Fruit fly (Drosophila melanogaster) whole organism, embryonic: Measurements from ENCODE around the gene dsd.

ENCODE experiments used
- Bdp1 ChIP-seq: fragments of 200-800 bp; sonication (Bioruptor generic); optimal IDR thresholded peaks from 3 replicates; lab custom pipeline; 2016; ENCODE audit warnings: missing biosample characterization, missing genetic modification characterization
- CG10147 ChIP-seq: fragments of 200-800 bp; sonication (Bioruptor generic); optimal IDR thresholded peaks from 2 replicates; lab custom pipeline; 2019; ENCODE audit warnings: missing biosample characterization, mild to moderate bottlenecking, missing genetic modification characterization, moderate library complexity
- CG10431 ChIP-seq: fragments of 200-800 bp; sonication (Bioruptor generic); optimal IDR thresholded peaks from 3 replicates; lab custom pipeline; 2018; ENCODE audit warnings: missing biosample characterization, mild to moderate bottlenecking, missing genetic modification characterization
- CG1233 ChIP-seq: fragments of 200-800 bp; sonication (Bioruptor generic); optimal IDR thresholded peaks from 4 replicates; lab custom pipeline; 2018; ENCODE audit warnings: missing biosample characterization, mild to moderate bottlenecking, missing genetic modification characterization
- CG13296 ChIP-seq: fragments of 200-800 bp; sonication (Bioruptor generic); optimal IDR thresholded peaks from 3 replicates; lab custom pipeline; 2018; ENCODE audit warnings: missing biosample characterization, mild to moderate bottlenecking, missing genetic modification characterization
- CG13894 ChIP-seq: fragments of 200-800 bp; sonication (Bioruptor generic); optimal IDR thresholded peaks from 3 replicates; lab custom pipeline; 2018; ENCODE audit warnings: missing biosample characterization, mild to moderate bottlenecking, missing genetic modification characterization, moderate library complexity
- CG15011 ChIP-seq: fragments of 200-800 bp; sonication (Bioruptor generic); optimal IDR thresholded peaks from 3 replicates; lab custom pipeline; 2018; ENCODE audit warnings: missing biosample characterization, mild to moderate bottlenecking, missing genetic modification characterization
- CG1529 ChIP-seq: fragments of 200-800 bp; sonication (Bioruptor generic); optimal IDR thresholded peaks from 3 replicates; lab custom pipeline; 2018; ENCODE audit warnings: missing biosample characterization, missing genetic modification characterization
- CG17802 ChIP-seq: fragments of 200-800 bp; sonication (Bioruptor generic); optimal IDR thresholded peaks from 2 replicates; lab custom pipeline; 2018; ENCODE audit warnings: missing biosample characterization, mild to moderate bottlenecking, missing genetic modification characterization, moderate library complexity
- CG18619 ChIP-seq: fragments of 200-800 bp; sonication (Bioruptor generic); optimal IDR thresholded peaks from 3 replicates; lab custom pipeline; 2017; ENCODE audit warnings: missing biosample characterization, mild to moderate bottlenecking, missing genetic modification characterization
- CG18764 ChIP-seq: fragments of 200-800 bp; sonication (Bioruptor generic); optimal IDR thresholded peaks from 3 replicates; lab custom pipeline; 2016; ENCODE audit warnings: missing biosample characterization, missing genetic modification characterization
- CG2202 ChIP-seq: fragments of 200-800 bp; sonication (Bioruptor generic); optimal IDR thresholded peaks from 2 replicates; lab custom pipeline; 2018; ENCODE audit warnings: missing biosample characterization, mild to moderate bottlenecking, missing genetic modification characterization
- CG2875 ChIP-seq: fragments of 200-800 bp; sonication (Bioruptor generic); optimal IDR thresholded peaks from 2 replicates; lab custom pipeline; 2017; ENCODE audit warnings: missing biosample characterization, mild to moderate bottlenecking, missing genetic modification characterization, missing genetic modification reagents
- CG4282 ChIP-seq: fragments of 200-800 bp; sonication (Bioruptor generic); optimal IDR thresholded peaks from 2 replicates; lab custom pipeline; 2016; ENCODE audit warnings: missing biosample characterization, missing genetic modification characterization
- CG4617 ChIP-seq: fragments of 200-800 bp; sonication (Bioruptor generic); optimal IDR thresholded peaks from 3 replicates; lab custom pipeline; 2016; ENCODE audit warnings: missing biosample characterization, missing genetic modification characterization, borderline replicate concordance
- CG4854 ChIP-seq: fragments of 200-800 bp; sonication (Bioruptor generic); optimal IDR thresholded peaks from 2 replicates; lab custom pipeline; 2016; ENCODE audit warnings: missing biosample characterization, missing genetic modification characterization, inconsistent platforms
- CG6272 ChIP-seq: fragments of 200-800 bp; sonication (Bioruptor generic); IDR thresholded peaks from 2 replicates; pipeline ENCODE4 v1.3.6; 2022; ENCODE audit warnings: missing biosample characterization, missing genetic modification characterization
- CG7357 ChIP-seq: fragments of 200-800 bp; sonication (Bioruptor generic); IDR thresholded peaks from 3 replicates; pipeline ENCODE4 v1.3.6; 2022; ENCODE audit warnings: missing biosample characterization, missing genetic modification characterization
- CG7556 ChIP-seq: fragments of 200-800 bp; sonication (Bioruptor generic); optimal IDR thresholded peaks from 2 replicates; lab custom pipeline; 2017; ENCODE audit warnings: missing biosample characterization, mild to moderate bottlenecking, missing genetic modification characterization
- CG7928 ChIP-seq: fragments of 200-800 bp; sonication (Bioruptor generic); optimal IDR thresholded peaks from 2 replicates; lab custom pipeline; 2017; ENCODE audit warnings: missing biosample characterization, mild to moderate bottlenecking, missing genetic modification characterization
- CG8359 ChIP-seq: fragments of 200-800 bp; sonication (Bioruptor generic); optimal IDR thresholded peaks from 2 replicates; lab custom pipeline; 2017; ENCODE audit warnings: missing biosample characterization, mild to moderate bottlenecking, missing genetic modification characterization, borderline replicate concordance
- Camta ChIP-seq: fragments of 200-800 bp; sonication (Bioruptor generic); optimal IDR thresholded peaks from 2 replicates; lab custom pipeline; 2016; ENCODE audit warnings: missing biosample characterization, missing genetic modification characterization
- CoRest ChIP-seq: fragments of 200-800 bp; sonication (Bioruptor generic); optimal IDR thresholded peaks from 3 replicates; lab custom pipeline; 2018; ENCODE audit warnings: missing biosample characterization, mild to moderate bottlenecking, missing genetic modification characterization, moderate library complexity
- D19B ChIP-seq: fragments of 200-800 bp; sonication (Bioruptor generic); optimal IDR thresholded peaks from 2 replicates; lab custom pipeline; 2017; ENCODE audit warnings: missing biosample characterization, mild to moderate bottlenecking, missing genetic modification characterization
- Elba2 ChIP-seq: fragments of 200-800 bp; sonication (Bioruptor generic); optimal IDR thresholded peaks from 3 replicates; lab custom pipeline; 2016; ENCODE audit warnings: missing biosample characterization, missing genetic modification characterization
- Ets97D ChIP-seq: fragments of 200-800 bp; sonication (Bioruptor generic); optimal IDR thresholded peaks from 3 replicates; lab custom pipeline; 2016; ENCODE audit warnings: missing biosample characterization, missing genetic modification characterization
- Hey ChIP-seq: fragments of 200-800 bp; sonication (Bioruptor generic); optimal IDR thresholded peaks from 3 replicates; lab custom pipeline; 2018; ENCODE audit warnings: missing biosample characterization, mild to moderate bottlenecking, missing genetic modification characterization
- Nf-YB ChIP-seq: fragments of 200-800 bp; sonication (Bioruptor generic); optimal IDR thresholded peaks from 3 replicates; lab custom pipeline; 2019; ENCODE audit warnings: missing biosample characterization, mild to moderate bottlenecking, missing genetic modification characterization, moderate library complexity
- PHDP ChIP-seq: fragments of 200-800 bp; sonication (Bioruptor generic); optimal IDR thresholded peaks from 3 replicates; lab custom pipeline; 2018; ENCODE audit warnings: missing biosample characterization, mild to moderate bottlenecking, missing genetic modification characterization, moderate library complexity
- Vsx1 ChIP-seq: fragments of 200-800 bp; sonication (Bioruptor generic); optimal IDR thresholded peaks from 2 replicates; lab custom pipeline; 2017; ENCODE audit warnings: missing biosample characterization, mild to moderate bottlenecking, missing genetic modification characterization, missing genetic modification reagents
- aop ChIP-seq: fragments of 200-800 bp; sonication (Bioruptor generic); IDR thresholded peaks from 2 replicates; pipeline ENCODE4 v1.3.6; 2022; ENCODE audit warnings: missing biosample characterization, missing genetic modification characterization
- bab2 ChIP-seq: fragments of 200-800 bp; sonication (Bioruptor generic); optimal IDR thresholded peaks from 2 replicates; lab custom pipeline; 2016; ENCODE audit warnings: missing biosample characterization, missing genetic modification characterization
- crp ChIP-seq, 2 experiments: fragments of 200-800 bp; sonication (Bioruptor generic); optimal IDR thresholded peaks; 2 replicates in 1 of 2; 3 replicates in 1 of 2; lab custom pipeline; 2017; ENCODE audit warnings: missing biosample characterization in 2 of 2, missing genetic modification characterization in 2 of 2, mild to moderate bottlenecking in 1 of 2, moderate library complexity in 1 of 2
- disco-r ChIP-seq: fragments of 200-800 bp; sonication (Bioruptor generic); optimal IDR thresholded peaks from 2 replicates; lab custom pipeline; 2016; ENCODE audit warnings: missing biosample characterization, missing genetic modification characterization
- fd102C ChIP-seq: fragments of 200-800 bp; sonication (Bioruptor generic); optimal IDR thresholded peaks from 2 replicates; lab custom pipeline; 2018; ENCODE audit warnings: missing biosample characterization, mild to moderate bottlenecking, missing genetic modification characterization, moderate library complexity
- hbn ChIP-seq: fragments of 200-800 bp; sonication (Bioruptor generic); IDR thresholded peaks from 2 replicates; pipeline ENCODE4 v1.3.6; 2022; ENCODE audit warnings: missing biosample characterization, missing genetic modification characterization; ENCODE audit not compliant: partially characterized antibody
- her ChIP-seq: fragments of 200-800 bp; sonication (Bioruptor generic); optimal IDR thresholded peaks from 2 replicates; lab custom pipeline; 2016; ENCODE audit warnings: missing biosample characterization, missing genetic modification characterization
- ind ChIP-seq: fragments of 200-800 bp; sonication (Bioruptor generic); optimal IDR thresholded peaks from 3 replicates; lab custom pipeline; 2016; ENCODE audit warnings: missing biosample characterization, missing genetic modification characterization
- kay ChIP-seq: fragments of 200-800 bp; sonication (Bioruptor generic); optimal IDR thresholded peaks from 2 replicates; lab custom pipeline; 2016; ENCODE audit warnings: missing biosample characterization, missing genetic modification characterization
- oc ChIP-seq: fragments of 200-800 bp; sonication (Bioruptor generic); optimal IDR thresholded peaks from 2 replicates; lab custom pipeline; 2018; ENCODE audit warnings: missing biosample characterization, mild to moderate bottlenecking, missing genetic modification characterization, moderate library complexity
- psq ChIP-seq: fragments of 200-800 bp; sonication (Bioruptor generic); optimal IDR thresholded peaks from 2 replicates; lab custom pipeline; 2017; ENCODE audit warnings: missing biosample characterization, missing genetic modification characterization
- row ChIP-seq: fragments of 200-800 bp; sonication (Bioruptor generic); IDR thresholded peaks from 3 replicates; pipeline ENCODE4 v1.3.6; 2022; ENCODE audit warnings: missing biosample characterization, missing genetic modification characterization
- scrt ChIP-seq: fragments of 200-800 bp; sonication (Bioruptor generic); optimal IDR thresholded peaks from 2 replicates; lab custom pipeline; 2018; ENCODE audit warnings: missing biosample characterization, mild to moderate bottlenecking, missing genetic modification characterization, moderate library complexity
- shn ChIP-seq: fragments of 200-800 bp; sonication (Bioruptor generic); optimal IDR thresholded peaks from 3 replicates; lab custom pipeline; 2016; ENCODE audit warnings: missing biosample characterization, missing genetic modification characterization
- so ChIP-seq: fragments of 200-800 bp; sonication (Bioruptor generic); IDR thresholded peaks from 3 replicates; pipeline ENCODE4 v1.3.6; 2022; ENCODE audit warnings: missing biosample characterization, missing genetic modification characterization
- ssp ChIP-seq: fragments of 200-800 bp; sonication (Bioruptor generic); IDR thresholded peaks from 2 replicates; pipeline ENCODE4 v1.3.6; 2022; ENCODE audit warnings: missing biosample characterization, missing genetic modification characterization
- stc ChIP-seq: fragments of 200-800 bp; sonication (Bioruptor generic); IDR thresholded peaks from 2 replicates; pipeline ENCODE4 v1.3.6; 2022; ENCODE audit warnings: missing biosample characterization, missing genetic modification characterization
- tx ChIP-seq: fragments of 200-800 bp; sonication (Bioruptor generic); optimal IDR thresholded peaks from 2 replicates; lab custom pipeline; 2016; ENCODE audit warnings: missing biosample characterization, missing genetic modification characterization
- vnd ChIP-seq: fragments of 200-800 bp; sonication (Bioruptor generic); IDR thresholded peaks from 3 replicates; pipeline ENCODE4 v1.3.6; 2022; ENCODE audit warnings: missing biosample characterization, missing genetic modification characterization; ENCODE audit not compliant: partially characterized antibody
- zen2 ChIP-seq: fragments of 200-800 bp; sonication (Bioruptor generic); IDR thresholded peaks from 3 replicates; pipeline ENCODE4 v1.3.6; 2022; ENCODE audit warnings: missing biosample characterization, missing genetic modification characterization; ENCODE audit not compliant: partially characterized antibody
- zfh1 ChIP-seq: fragments of 200-800 bp; sonication (Bioruptor generic); IDR thresholded peaks from 3 replicates; pipeline ENCODE4 v1.3.6; 2022; ENCODE audit warnings: missing biosample characterization, missing genetic modification characterization

dsd gene

dm6 chr3R:27608000-27608399 is 804 bp upstream of the dsd start (continued):
- TF ChIP-seq shn (no peak), fd102C (GFP tag; lab: Kevin White, UChicago) (no peak), CG18619 (no peak), CG1233 (GFP tag; lab: Kevin White, UChicago) (no peak), PHDP (tag; lab: Kevin White, UChicago) (no peak), disco-r (no peak), Hey (no peak), stc (GFP tag; lab: Robert Waterston, UW) (0 out of 2 replicates have a peak, but pooled peaks have one; percentile 7), scrt (no peak), CG10431 (GFP tag; lab: Kevin White, UChicago) (no peak), so (GFP tag; lab: Robert Waterston, UW) (peak; percentile 21; the same call in 1 of the 3 replicates), Ets97D (GFP tag; lab: Kevin White, UChicago) (no peak), psq (no peak), D19B (no peak), CG13894 (no peak), aop (no peak), CG17802 (no peak), CG10147 (GFP tag; lab: Kevin White, UChicago) (no peak), CG6272 (GFP tag; lab: Robert Waterston, UW) (peak; percentile 22; the same call in 1 of the 2 replicates), crp (GFP tag; optimal IDR thresholded peaks at IDR 0.05; lab: Kevin White, UChicago) (no peak), CG7556 (GFP tag; lab: Kevin White, UChicago) (no peak), CoRest (no peak), hbn (no peak), vnd (GFP tag; lab: Robert Waterston, UW) (no peak), CG2202 (no peak), oc (tag; lab: Kevin White, UChicago) (no peak), Camta (no peak), CG8359 (GFP tag; lab: Kevin White, UChicago) (no peak), CG2875 (GFP tag; lab: Kevin White, UChicago) (no peak), Bdp1 (GFP tag; lab: Kevin White, UChicago) (no peak), Nf-YB (no peak), zen2 (GFP tag; lab: Robert Waterston, UW) (no peak), row (GFP tag; lab: Robert Waterston, UW) (no peak), zfh1 (GFP tag; lab: Robert Waterston, UW) (0 out of 3 replicates have a peak, but pooled peaks have one; percentile 12), tx (GFP tag; lab: Kevin White, UChicago) (no peak), CG1529 (GFP tag; lab: Kevin White, UChicago) (no peak), CG18764 (GFP tag; lab: Kevin White, UChicago) (no peak), kay (no peak), bab2 (GFP tag; lab: Kevin White, UChicago) (no peak), CG7357 (GFP tag; lab: Robert Waterston, UW) (no peak), Elba2 (GFP tag; lab: Kevin White, UChicago) (no peak), CG7928 (GFP tag; lab: Kevin White, UChicago) (no peak), CG4282 (GFP tag; lab: Kevin White, UChicago) (no peak), ssp (GFP tag; lab: Robert Waterston, UW) (no peak), CG13296 (GFP tag; lab: Kevin White, UChicago) (no peak), CG4617 (GFP tag; lab: Kevin White, UChicago) (no peak), CG15011 (GFP tag; lab: Kevin White, UChicago) (no peak), ind (GFP tag; lab: Kevin White, UChicago) (no peak), Vsx1 (no peak), her (no peak), CG4854 (GFP tag; lab: Kevin White, UChicago) (no peak)
